Fruit fly (Drosophila melanogaster) whole organism, embryonic: ENCODE measurements around the gene fwe.

Source experiments
- Ada2b ChIP-seq: fragments of 200-800 bp; sonication (Bioruptor generic); IDR thresholded peaks from 2 replicates; pipeline ENCODE4 v1.3.6; 2022; ENCODE audit warnings: missing biosample characterization, missing genetic modification characterization
- Adf1 ChIP-seq: fragments of 200-800 bp; sonication (Bioruptor generic); IDR thresholded peaks from 2 replicates; pipeline ENCODE4 v1.3.6; 2022; ENCODE audit warnings: missing biosample characterization, missing genetic modification characterization
- CG10267 ChIP-seq: fragments of 200-800 bp; sonication (Bioruptor generic); optimal IDR thresholded peaks from 2 replicates; lab custom pipeline; 2018; ENCODE audit warnings: missing biosample characterization, mild to moderate bottlenecking, missing genetic modification characterization, moderate library complexity
- CG11247 ChIP-seq: fragments of 200-800 bp; sonication (Bioruptor generic); IDR thresholded peaks from 2 replicates; pipeline ENCODE4 v1.3.6; 2022; ENCODE audit warnings: missing biosample characterization, missing genetic modification characterization
- CG12391 ChIP-seq: fragments of 200-800 bp; sonication (Bioruptor generic); optimal IDR thresholded peaks from 3 replicates; lab custom pipeline; 2018; ENCODE audit warnings: missing biosample characterization, mild to moderate bottlenecking, missing genetic modification characterization, moderate library complexity
- CG12659 ChIP-seq: fragments of 200-800 bp; sonication (Bioruptor generic); optimal IDR thresholded peaks from 3 replicates; lab custom pipeline; 2017; ENCODE audit warnings: mild to moderate bottlenecking, missing biosample characterization, missing genetic modification reagents, missing genetic modification characterization
- CG13424 ChIP-seq: fragments of 200-800 bp; sonication (Bioruptor generic); optimal IDR thresholded peaks from 2 replicates; lab custom pipeline; 2019; ENCODE audit warnings: missing biosample characterization, mild to moderate bottlenecking, missing genetic modification characterization, moderate library complexity
- CG16813 ChIP-seq: fragments of 200-800 bp; sonication (Bioruptor generic); IDR thresholded peaks from 3 replicates; pipeline ENCODE4 v1.3.6; 2022; ENCODE audit warnings: missing biosample characterization, missing genetic modification characterization; ENCODE audit not compliant: partially characterized antibody
- CG17359 ChIP-seq: fragments of 200-800 bp; sonication (Bioruptor generic); optimal IDR thresholded peaks from 3 replicates; lab custom pipeline; 2018; ENCODE audit warnings: missing biosample characterization, mild to moderate bottlenecking, missing genetic modification characterization, moderate library complexity
- CG17385 ChIP-seq: fragments of 200-800 bp; sonication (Bioruptor generic); optimal IDR thresholded peaks from 3 replicates; lab custom pipeline; 2018; ENCODE audit warnings: missing biosample characterization, mild to moderate bottlenecking, missing genetic modification characterization
- CG17568 ChIP-seq: fragments of 200-800 bp; sonication (Bioruptor generic); optimal IDR thresholded peaks from 2 replicates; lab custom pipeline; 2018; ENCODE audit warnings: missing biosample characterization, mild to moderate bottlenecking, missing genetic modification characterization, moderate library complexity
- CG17802 ChIP-seq: fragments of 200-800 bp; sonication (Bioruptor generic); optimal IDR thresholded peaks from 2 replicates; lab custom pipeline; 2018; ENCODE audit warnings: missing biosample characterization, mild to moderate bottlenecking, missing genetic modification characterization, moderate library complexity
- CG18262 ChIP-seq: fragments of 200-800 bp; optimal IDR thresholded peaks from 3 replicates; lab custom pipeline; 2019; ENCODE audit warnings: missing biosample characterization, mild to moderate bottlenecking, missing genetic modification characterization, moderate library complexity
- CG2199 ChIP-seq: fragments of 200-800 bp; sonication (Bioruptor generic); IDR thresholded peaks from 3 replicates; pipeline ENCODE4 v1.3.6; 2022; ENCODE audit warnings: missing biosample characterization, missing genetic modification characterization
- CG2712 ChIP-seq: fragments of 200-800 bp; optimal IDR thresholded peaks from 3 replicates; lab custom pipeline; 2019; ENCODE audit warnings: missing biosample characterization, mild to moderate bottlenecking, missing genetic modification characterization, moderate library complexity
- CG4730 ChIP-seq: fragments of 200-800 bp; sonication (Bioruptor generic); IDR thresholded peaks from 2 replicates; pipeline ENCODE4 v1.3.6; 2022; ENCODE audit warnings: missing biosample characterization, missing genetic modification characterization
- CG6175 ChIP-seq: fragments of 200-800 bp; sonication (Bioruptor generic); IDR thresholded peaks from 3 replicates; pipeline ENCODE4 v1.3.6; 2022; ENCODE audit warnings: missing biosample characterization, missing genetic modification characterization
- CG6683 ChIP-seq: fragments of 200-800 bp; sonication (Bioruptor generic); optimal IDR thresholded peaks from 2 replicates; lab custom pipeline; 2017; ENCODE audit warnings: missing biosample characterization, mild to moderate bottlenecking, missing genetic modification characterization, missing genetic modification reagents
- CG7372 ChIP-seq: fragments of 200-800 bp; sonication (Bioruptor generic); IDR thresholded peaks from 2 replicates; pipeline ENCODE4 v1.3.6; 2022; ENCODE audit warnings: missing biosample characterization, missing genetic modification characterization
- CG8290 ChIP-seq, 3 experiments: fragments of 200-800 bp; sonication (Bioruptor generic); optimal IDR thresholded peaks; 2 replicates each; lab custom pipeline; 2016 to 2019; ENCODE audit warnings: missing biosample characterization in 3 of 3, missing genetic modification characterization in 3 of 3, mild to moderate bottlenecking in 2 of 3, moderate library complexity in 1 of 3
- CG9437 ChIP-seq: fragments of 200-800 bp; sonication (Bioruptor generic); optimal IDR thresholded peaks from 2 replicates; lab custom pipeline; 2018; ENCODE audit warnings: missing biosample characterization, mild to moderate bottlenecking, missing genetic modification characterization
- CG9932 ChIP-seq: fragments of 200-800 bp; sonication (Bioruptor generic); IDR thresholded peaks from 2 replicates; pipeline ENCODE4 v1.3.6; 2022; ENCODE audit warnings: missing biosample characterization, missing genetic modification characterization
- Dbx ChIP-seq: fragments of 200-800 bp; sonication (Bioruptor generic); IDR thresholded peaks from 3 replicates; pipeline ENCODE4 v1.3.6; 2022; ENCODE audit warnings: missing biosample characterization, missing genetic modification characterization
- Dll ChIP-seq: fragments of 200-800 bp; sonication (Bioruptor generic); IDR thresholded peaks from 4 replicates; pipeline ENCODE4 v1.3.6; 2022; ENCODE audit warnings: missing biosample characterization, missing genetic modification characterization; ENCODE audit not compliant: partially characterized antibody
- Fer1 ChIP-seq: fragments of 200-800 bp; sonication (Bioruptor generic); optimal IDR thresholded peaks from 2 replicates; lab custom pipeline; 2017; ENCODE audit warnings: missing biosample characterization, mild to moderate bottlenecking, missing genetic modification characterization
- Hmx ChIP-seq: fragments of 200-800 bp; sonication (Bioruptor generic); optimal IDR thresholded peaks from 2 replicates; lab custom pipeline; 2016; ENCODE audit warnings: missing biosample characterization, missing genetic modification characterization
- Hr78 ChIP-seq, 2 experiments: fragments of 200-800 bp in 1 of 2; fragments of >200 bp in 1 of 2; sonication (Bioruptor generic) in 1 of 2; optimal IDR thresholded peaks; 2 replicates each; lab custom pipeline; 2017 to 2019; ENCODE audit warnings: missing biosample characterization in 2 of 2, missing genetic modification characterization in 2 of 2, mild to moderate bottlenecking in 1 of 2, moderate library complexity in 1 of 2
- NFAT ChIP-seq: fragments of 200-800 bp; sonication (Bioruptor generic); IDR thresholded peaks from 2 replicates; pipeline ENCODE4 v1.3.6; 2022; ENCODE audit warnings: missing biosample characterization, missing genetic modification characterization
- Nf-YB ChIP-seq: fragments of 200-800 bp; sonication (Bioruptor generic); optimal IDR thresholded peaks from 3 replicates; lab custom pipeline; 2019; ENCODE audit warnings: missing biosample characterization, mild to moderate bottlenecking, missing genetic modification characterization, moderate library complexity
- Ptx1 ChIP-seq: fragments of 200-800 bp; sonication (Bioruptor generic); IDR thresholded peaks from 2 replicates; pipeline ENCODE4 v1.3.6; 2022; ENCODE audit warnings: missing biosample characterization, missing genetic modification characterization
- Taf1 ChIP-seq: fragments of 200-800 bp; sonication (Bioruptor generic); IDR thresholded peaks from 2 replicates; pipeline ENCODE4 v1.3.6; 2022; ENCODE audit warnings: missing biosample characterization, missing genetic modification characterization
- YL-1 ChIP-seq: fragments of 200-800 bp; sonication (Bioruptor generic); optimal IDR thresholded peaks from 3 replicates; lab custom pipeline; 2017; ENCODE audit warnings: missing biosample characterization, mild to moderate bottlenecking, missing genetic modification characterization
- abd-A ChIP-seq: fragments of 200-800 bp; sonication (Bioruptor generic); optimal IDR thresholded peaks from 3 replicates; lab custom pipeline; 2019; ENCODE audit warnings: missing biosample characterization, mild to moderate bottlenecking, missing genetic modification characterization, moderate library complexity
- bbx ChIP-seq: fragments of 200-800 bp; sonication (Bioruptor generic); IDR thresholded peaks from 2 replicates; pipeline ENCODE4 v1.3.6; 2022; ENCODE audit warnings: missing biosample characterization, missing genetic modification characterization; ENCODE audit not compliant: partially characterized antibody
- chif ChIP-seq, 2 experiments: fragments of 200-800 bp; sonication (Bioruptor generic); optimal IDR thresholded peaks; 3 replicates each; lab custom pipeline; 2016; ENCODE audit warnings: missing biosample characterization in 2 of 2, missing genetic modification characterization in 2 of 2
- dmrt11E ChIP-seq: fragments of 200-800 bp; sonication (Bioruptor generic); optimal IDR thresholded peaks from 3 replicates; lab custom pipeline; 2018; ENCODE audit warnings: missing biosample characterization, mild to moderate bottlenecking, missing genetic modification characterization, moderate library complexity
- emc ChIP-seq: fragments of 200-800 bp; sonication (Bioruptor generic); optimal IDR thresholded peaks from 2 replicates; lab custom pipeline; 2016; ENCODE audit warnings: missing biosample characterization, missing genetic modification characterization
- fd64A ChIP-seq: fragments of 200-800 bp; sonication (Bioruptor generic); optimal IDR thresholded peaks from 3 replicates; lab custom pipeline; 2018; ENCODE audit warnings: missing biosample characterization, mild to moderate bottlenecking, missing genetic modification characterization
- gfzf ChIP-seq: fragments of 200-800 bp; sonication (Bioruptor generic); optimal IDR thresholded peaks from 2 replicates; lab custom pipeline; 2016; ENCODE audit warnings: missing biosample characterization, mild to moderate bottlenecking, missing genetic modification characterization, moderate library complexity
- grau ChIP-seq: fragments of 200-800 bp; optimal IDR thresholded peaks from 3 replicates; lab custom pipeline; 2019; ENCODE audit warnings: missing biosample characterization, mild to moderate bottlenecking, missing genetic modification characterization, moderate library complexity
- gt ChIP-seq: fragments of 200-800 bp; sonication (Bioruptor generic); IDR thresholded peaks from 2 replicates; pipeline ENCODE4 v1.3.6; 2022; ENCODE audit warnings: missing biosample characterization, missing genetic modification characterization
- insv ChIP-seq, 2 experiments: fragments of 200-800 bp; sonication (Bioruptor generic); optimal IDR thresholded peaks; 3 replicates each; lab custom pipeline; 2016 to 2018; ENCODE audit warnings: missing biosample characterization in 2 of 2, missing genetic modification characterization in 2 of 2
- inv ChIP-seq: fragments of 200-800 bp; sonication (Bioruptor generic); IDR thresholded peaks from 2 replicates; pipeline ENCODE4 v1.3.6; 2022; ENCODE audit warnings: missing biosample characterization, missing genetic modification characterization; ENCODE audit not compliant: partially characterized antibody
- luna ChIP-seq: fragments of 200-800 bp; sonication (Bioruptor generic); optimal IDR thresholded peaks from 2 replicates; lab custom pipeline; 2016; ENCODE audit warnings: missing biosample characterization, missing genetic modification characterization
- p53 ChIP-seq: fragments of 200-800 bp; sonication (Bioruptor generic); optimal IDR thresholded peaks from 2 replicates; lab custom pipeline; 2016; ENCODE audit warnings: missing biosample characterization, missing genetic modification characterization
- stwl ChIP-seq: fragments of 200-800 bp; sonication (Bioruptor generic); optimal IDR thresholded peaks from 3 replicates; lab custom pipeline; 2018; ENCODE audit warnings: missing biosample characterization, mild to moderate bottlenecking, missing genetic modification characterization, moderate library complexity
- unpg ChIP-seq: fragments of 200-800 bp; sonication (Bioruptor generic); optimal IDR thresholded peaks from 3 replicates; lab custom pipeline; 2018; ENCODE audit warnings: missing biosample characterization, mild to moderate bottlenecking, missing genetic modification characterization, moderate library complexity
- zfh2 ChIP-seq: fragments of 200-800 bp; sonication (Bioruptor generic); optimal IDR thresholded peaks from 2 replicates; lab custom pipeline; 2016; ENCODE audit warnings: missing biosample characterization, missing genetic modification characterization

fwe gene

DNA sequence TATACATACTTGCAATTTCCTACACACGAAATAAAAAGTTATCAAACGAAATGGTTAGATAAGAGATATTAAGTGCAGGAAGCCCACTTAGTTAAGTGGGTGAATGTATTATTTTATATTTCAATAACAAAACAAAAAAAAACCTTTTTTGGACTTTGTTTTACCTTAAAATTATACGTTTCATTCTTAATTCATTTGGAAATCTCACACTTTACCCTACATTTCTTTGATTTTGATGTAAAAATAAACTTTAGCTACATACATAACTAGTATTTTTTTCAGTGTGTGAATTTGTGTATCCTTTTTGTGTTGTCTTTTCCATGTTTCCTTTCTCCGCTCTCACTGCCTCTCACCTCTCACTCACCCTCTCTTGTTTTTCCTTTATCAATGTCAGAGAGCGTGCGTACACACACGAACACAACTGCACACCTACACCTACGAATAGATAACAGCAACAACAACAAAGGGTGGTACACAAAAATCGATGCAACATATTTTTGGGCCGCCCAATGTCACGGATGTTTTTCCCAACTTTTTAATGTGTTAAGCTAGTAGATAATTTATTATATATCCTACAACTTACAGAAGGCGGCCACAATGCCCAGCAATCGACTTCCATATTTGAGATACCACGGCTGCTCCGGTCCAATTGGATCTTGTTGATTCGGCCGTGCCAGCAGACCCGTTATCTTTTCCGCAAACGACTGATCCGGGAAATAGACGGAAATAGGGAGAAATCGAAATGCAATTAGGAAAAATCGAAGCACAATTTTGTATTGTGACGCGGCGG lies 662 bp downstream of the fwe start (continued):
- TF ChIP-seq Adf1 (GFP tag; lab: Robert Waterston, UW) = no peak
- no peak for TF ChIP-seq fd64A (GFP tag; lab: Kevin White, UChicago)
- TF ChIP-seq CG7372 (GFP tag; lab: Robert Waterston, UW) = no peak
- peak; percentile 73 for TF ChIP-seq CG18262 (tag; lab: Kevin White, UChicago)
- no peak for TF ChIP-seq CG11247 (GFP tag; lab: Robert Waterston, UW)
- TF ChIP-seq Nf-YB (GFP tag; lab: Kevin White, UChicago) = peak; percentile 50
- TF ChIP-seq bbx = no peak
- no peak for TF ChIP-seq abd-A (tag; lab: Kevin White, UChicago)
- TF ChIP-seq CG17359 = peak; percentile 70
- no peak for TF ChIP-seq CG8290 (GFP tag; optimal IDR thresholded peaks at IDR 0.05; lab: Kevin White, UChicago)
- TF ChIP-seq CG8290 (tag; optimal IDR thresholded peaks at IDR 0.05; lab: Kevin White, UChicago) = no peak
- peak; percentile 75 for TF ChIP-seq grau (tag; lab: Kevin White, UChicago)
- no peak for TF ChIP-seq Dll
- TF ChIP-seq unpg = peak; percentile 81
- TF ChIP-seq CG17385 = peak; percentile 67
- no peak for TF ChIP-seq NFAT (GFP tag; lab: Robert Waterston, UW)
- no peak for TF ChIP-seq CG16813 (GFP tag; lab: Robert Waterston, UW)
- peak; percentile 82; the same call in 2 of the 3 replicates for TF ChIP-seq Dbx (GFP tag; lab: Robert Waterston, UW)
- TF ChIP-seq gfzf (GFP tag; lab: Kevin White, UChicago) = no peak
- TF ChIP-seq dmrt11E = peak; percentile 75
- peak; percentile 42 for TF ChIP-seq luna (GFP tag; lab: Kevin White, UChicago)
- no peak for TF ChIP-seq CG17802 (tag; lab: Kevin White, UChicago)
- TF ChIP-seq CG12391 = peak; percentile 84
- no peak for TF ChIP-seq CG6175
- no peak for TF ChIP-seq gt (GFP tag; lab: Robert Waterston, UW)
- no peak for TF ChIP-seq Hmx (GFP tag; lab: Kevin White, UChicago)
- TF ChIP-seq CG9437 (GFP tag; lab: Kevin White, UChicago) = peak; percentile 57
- no peak for TF ChIP-seq stwl (tag; lab: Kevin White, UChicago)
- TF ChIP-seq YL-1 (GFP tag; lab: Kevin White, UChicago) = peak; percentile 47
- TF ChIP-seq CG2712 (tag; lab: Kevin White, UChicago) = peak; percentile 82
- peak; percentile 70 for TF ChIP-seq CG6683
- peak; percentile 57 for TF ChIP-seq CG17568 (GFP tag; lab: Kevin White, UChicago)
- peak; percentile 78 for TF ChIP-seq CG13424 (tag; lab: Kevin White, UChicago)
- no peak for TF ChIP-seq emc (GFP tag; lab: Kevin White, UChicago)
- TF ChIP-seq p53 = no peak
- TF ChIP-seq Ptx1 (GFP tag; lab: Robert Waterston, UW) = peak; percentile 68
- TF ChIP-seq insv (GFP tag; optimal IDR thresholded peaks at IDR 0.05; lab: Kevin White, UChicago) = peak; percentile 20 to 88
- peak; percentile 57 for TF ChIP-seq Ada2b (GFP tag; lab: Robert Waterston, UW)
- 0 out of 2 replicates have a peak, but pooled peaks have one; percentile 7 for TF ChIP-seq Taf1 (GFP tag; lab: Robert Waterston, UW)
- peak; percentile 5 to 62 for TF ChIP-seq chif (GFP tag; optimal IDR thresholded peaks at IDR 0.05; lab: Kevin White, UChicago)
- TF ChIP-seq CG9932 (GFP tag; lab: Robert Waterston, UW) = no peak; the same call in 1 of the 2 replicates
- peak; percentile 54 for TF ChIP-seq CG12659 (GFP tag; lab: Kevin White, UChicago)
- TF ChIP-seq Fer1 = peak; percentile 88
- TF ChIP-seq CG4730 = no peak
- TF ChIP-seq Hr78 (GFP tag; optimal IDR thresholded peaks at IDR 0.05; lab: Kevin White, UChicago) = no peak
- 0 out of 3 replicates have a peak, but pooled peaks have one; percentile 58 for TF ChIP-seq CG2199 (GFP tag; lab: Robert Waterston, UW)
- no peak for TF ChIP-seq zfh2 (GFP tag; lab: Kevin White, UChicago)
- peak; percentile 74 for TF ChIP-seq CG10267 (tag; lab: Kevin White, UChicago)
- no peak for TF ChIP-seq inv (GFP tag; lab: Robert Waterston, UW)
